Fruit fly (Drosophila melanogaster) Kc167 (cell line): Measurements from ENCODE around the gene Wnt5.

Source experiments
- Sin3A ChIP-seq: fragments of >200 bp; optimal IDR thresholded peaks from 2 replicates; lab custom pipeline; 2018; ENCODE audit warnings: missing external identifiers
- psq ChIP-seq: fragments of >200 bp; optimal IDR thresholded peaks from 2 replicates; lab custom pipeline; 2017; ENCODE audit warnings: missing external identifiers

- TF ChIP-seq psq (no peak), Sin3A (no peak)
These were observed 47.2 kb upstream of the Wnt5 start for dm6 chrX:18552451-18552850.
